Worm (Caenorhabditis elegans) whole organism, L2 larva: Measurements from ENCODE around the gene frm-3.

Source experiments
- C34F6.9 ChIP-seq: fragments of 150-350 bp; optimal IDR thresholded peaks from 2 replicates; lab custom pipeline; 2014; ENCODE audit warnings: missing biosample characterization, missing genetic modification characterization
- F13H6.1 ChIP-seq: sonication (generic microtip); optimal IDR thresholded peaks from 2 replicates; lab custom pipeline; 2016; ENCODE audit warnings: missing genetic modification characterization, missing compliant biosample characterization
- Y55F3AM.14 ChIP-seq: fragments of 200-800 bp; sonication (Bioruptor generic); optimal IDR thresholded peaks from 2 replicates; lab custom pipeline; 2018; ENCODE audit warnings: mild to moderate bottlenecking, missing genetic modification characterization, missing compliant biosample characterization
- ZK546.5 ChIP-seq: sonication (generic microtip); optimal IDR thresholded peaks from 2 replicates; lab custom pipeline; 2017; ENCODE audit warnings: missing biosample characterization, missing genetic modification characterization
- aly-2 ChIP-seq: fragments of 150-350 bp; optimal IDR thresholded peaks from 2 replicates; lab custom pipeline; 2014; ENCODE audit warnings: missing biosample characterization, missing genetic modification characterization
- blmp-1 ChIP-seq: sonication (generic microtip); optimal IDR thresholded peaks from 2 replicates; lab custom pipeline; 2017; ENCODE audit warnings: missing genetic modification characterization, mild to moderate bottlenecking, missing compliant biosample characterization, antibody characterized with exemption, moderate library complexity; ENCODE audit not compliant: insufficient read depth
- ceh-16 ChIP-seq: fragments of 150-350 bp; optimal IDR thresholded peaks from 2 replicates; lab custom pipeline; 2014; ENCODE audit warnings: missing biosample characterization, missing genetic modification characterization
- ceh-82 ChIP-seq: fragments of 150-350 bp; optimal IDR thresholded peaks from 2 replicates; lab custom pipeline; 2014; ENCODE audit warnings: missing biosample characterization, missing genetic modification characterization
- crh-2 ChIP-seq: sonication (generic microtip); optimal IDR thresholded peaks from 2 replicates; lab custom pipeline; 2017; ENCODE audit warnings: missing biosample characterization, missing genetic modification characterization
- dmd-4 ChIP-seq: sonication (generic microtip); optimal IDR thresholded peaks from 2 replicates; lab custom pipeline; 2017; ENCODE audit warnings: missing biosample characterization, missing genetic modification characterization
- elt-1 ChIP-seq: fragments of 150-350 bp; optimal IDR thresholded peaks from 2 replicates; lab custom pipeline; 2014; ENCODE audit warnings: missing biosample characterization, missing genetic modification characterization
- fos-1 ChIP-seq: fragments of 150-350 bp; optimal IDR thresholded peaks from 2 replicates; lab custom pipeline; 2014; ENCODE audit warnings: missing biosample characterization, missing genetic modification characterization
- gmeb-1 ChIP-seq: fragments of 150-350 bp; optimal IDR thresholded peaks from 2 replicates; lab custom pipeline; 2014; ENCODE audit warnings: missing biosample characterization, missing genetic modification characterization
- lin-11 ChIP-seq: fragments of 150-350 bp; sonication (generic microtip); optimal IDR thresholded peaks from 2 replicates; lab custom pipeline; 2014; ENCODE audit warnings: missing biosample characterization, missing genetic modification characterization, inconsistent platforms, mixed read lengths
- lin-13 ChIP-seq: fragments of 150-350 bp; optimal IDR thresholded peaks from 2 replicates; lab custom pipeline; 2014; ENCODE audit warnings: missing biosample characterization, missing genetic modification reagents, missing genetic modification characterization
- lsy-2 ChIP-seq, 2 experiments: fragments of 150-350 bp in 1 of 2; sonication (generic microtip) in 1 of 2; optimal IDR thresholded peaks; 2 replicates each; lab custom pipeline; 2014 to 2017; ENCODE audit warnings: missing biosample characterization in 2 of 2, missing genetic modification characterization in 2 of 2
- mab-5 ChIP-seq: fragments of 150-350 bp; optimal IDR thresholded peaks from 2 replicates; lab custom pipeline; 2014; ENCODE audit warnings: missing biosample characterization, missing genetic modification characterization
- mdl-1 ChIP-seq, 2 experiments: fragments of 150-350 bp in 1 of 2; sonication (generic microtip) in 1 of 2; optimal IDR thresholded peaks; 2 replicates each; lab custom pipeline; 2017; ENCODE audit warnings: missing biosample characterization in 2 of 2, missing genetic modification characterization in 2 of 2
- nhr-129 ChIP-seq: fragments of 150-350 bp; optimal IDR thresholded peaks from 2 replicates; lab custom pipeline; 2014; ENCODE audit warnings: missing biosample characterization, missing genetic modification characterization
- nhr-21 ChIP-seq: fragments of 150-350 bp; optimal IDR thresholded peaks from 2 replicates; lab custom pipeline; 2014; ENCODE audit warnings: missing biosample characterization, missing genetic modification characterization
- nhr-25 ChIP-seq: fragments of 150-350 bp; sonication (generic microtip); optimal IDR thresholded peaks from 3 replicates; lab custom pipeline; 2014; ENCODE audit warnings: missing biosample characterization, missing genetic modification characterization
- peb-1 ChIP-seq: fragments of 150-350 bp; optimal IDR thresholded peaks from 2 replicates; lab custom pipeline; 2014; ENCODE audit warnings: missing biosample characterization, missing genetic modification characterization
- sem-4 ChIP-seq: fragments of 150-350 bp; optimal IDR thresholded peaks from 2 replicates; lab custom pipeline; 2014; ENCODE audit warnings: missing biosample characterization, missing genetic modification reagents, missing genetic modification characterization
- sma-3 ChIP-seq: sonication (generic microtip); optimal IDR thresholded peaks from 2 replicates; lab custom pipeline; 2016; ENCODE audit warnings: missing genetic modification reagents, missing genetic modification characterization, missing compliant biosample characterization
- sma-9 ChIP-seq, 2 experiments: fragments of 150-350 bp in 1 of 2; sonication (generic microtip) in 1 of 2; optimal IDR thresholded peaks; 2 replicates each; lab custom pipeline; 2014 to 2016; ENCODE audit warnings: missing genetic modification characterization in 2 of 2, mild to moderate bottlenecking in 1 of 2, missing biosample characterization in 1 of 2, missing compliant biosample characterization in 1 of 2, missing genetic modification reagents in 1 of 2, moderate library complexity in 1 of 2
- snpc-4 ChIP-seq: fragments of 150-350 bp; optimal IDR thresholded peaks from 2 replicates; lab custom pipeline; 2014; ENCODE audit warnings: missing biosample characterization, missing genetic modification characterization
- unc-55 ChIP-seq: fragments of 150-350 bp; sonication (generic microtip); optimal IDR thresholded peaks from 3 replicates; lab custom pipeline; 2014; ENCODE audit warnings: missing biosample characterization, missing genetic modification reagents, missing genetic modification characterization
- zag-1 ChIP-seq: fragments of 150-350 bp; optimal IDR thresholded peaks from 2 replicates; lab custom pipeline; 2014; ENCODE audit warnings: missing biosample characterization, missing genetic modification characterization

The frm-3 gene

ce11 chrX:11556194-11556739, 16.0 kb upstream of the frm-3 start, which contains the start of gene C35C5.10:
Gene C35C5.10, plus strand, starts transcription at chrX:11556244.
- TF ChIP-seq gmeb-1 (tag; lab: Kevin White, UChicago) (no peak), Y55F3AM.14 (GFP tag; lab: Kevin White, UChicago) (no peak), fos-1 (tag; lab: Kevin White, UChicago) (peak; percentile 83)

- TF ChIP-seq sem-4 (peak; percentile 24), ZK546.5 (tag; lab: Kevin White, UChicago) (no peak), sma-9 (GFP tag; optimal IDR thresholded peaks at IDR 0.05; lab: Kevin White, UChicago) (peak; percentile 43), sma-9 (tag; optimal IDR thresholded peaks at IDR 0.05; lab: Kevin White, UChicago) (no peak)
Observed at ce11 chrX:11558156-11558555, 14.1 kb upstream of the frm-3 start.

DNA sequence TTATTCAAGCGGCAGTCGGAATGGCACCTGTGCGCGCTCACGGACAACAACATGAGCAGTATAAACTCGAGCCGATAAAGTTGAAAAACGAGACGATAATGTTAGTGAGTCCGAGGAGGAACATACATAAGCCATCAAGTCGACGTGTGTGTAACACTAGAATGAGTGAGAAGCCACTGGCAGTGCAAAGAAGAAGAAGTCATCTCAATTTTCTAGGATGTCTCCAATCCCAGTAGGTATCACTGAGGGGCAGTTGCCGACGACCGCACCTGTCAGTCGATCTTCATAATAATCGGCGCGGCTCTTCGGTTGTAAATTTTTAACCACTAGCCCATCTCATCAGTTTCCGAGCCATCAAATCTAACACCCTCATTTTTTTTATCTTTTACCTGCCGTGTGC, 12.2 kb upstream of the frm-3 start:
- TF ChIP-seq ceh-82, result no peak
- TF ChIP-seq sma-9 (GFP tag; optimal IDR thresholded peaks at IDR 0.05; lab: Kevin White, UChicago), result peak; percentile 20
- TF ChIP-seq sma-9 (tag; optimal IDR thresholded peaks at IDR 0.05; lab: Kevin White, UChicago), result no peak
- peak; percentile 45 for TF ChIP-seq F13H6.1 (tag; lab: Kevin White, UChicago)
- TF ChIP-seq dmd-4, result no peak

- no peak for TF ChIP-seq zag-1 (tag; lab: Kevin White, UChicago)
- no peak for TF ChIP-seq nhr-25
Observed at ce11 chrX:11560615-11561014, 11.7 kb upstream of the frm-3 start, which contains the start of gene lev-8. Gene lev-8, plus strand, starts transcription at chrX:11560915.

ce11 chrX:11563663-11564062, 8.6 kb upstream of the frm-3 start, which contains the start of gene trpp-9:
Gene trpp-9, plus strand, starts transcription at chrX:11563923.
- TF ChIP-seq sma-3 (GFP tag; lab: Kevin White, UChicago), result peak; percentile 33
- peak; percentile 61 for TF ChIP-seq sma-9 (GFP tag; optimal IDR thresholded peaks at IDR 0.05; lab: Kevin White, UChicago)
- TF ChIP-seq sma-9 (tag; optimal IDR thresholded peaks at IDR 0.05; lab: Kevin White, UChicago), result no peak
- TF ChIP-seq lin-11 (tag; lab: Kevin White, UChicago), result peak; percentile 58
- TF ChIP-seq aly-2 (tag; lab: Kevin White, UChicago), result no peak
- peak; percentile 76 for TF ChIP-seq unc-55 (GFP tag; lab: Kevin White, UChicago)
- TF ChIP-seq mdl-1 (tag; optimal IDR thresholded peaks at IDR 0.05; lab: Kevin White, UChicago), result peak; percentile 42 to 66
- peak; percentile 2 to 61 for TF ChIP-seq lsy-2 (tag; optimal IDR thresholded peaks at IDR 0.05; lab: Kevin White, UChicago)
- no peak for TF ChIP-seq ceh-16 (tag; lab: Kevin White, UChicago)
- TF ChIP-seq fos-1 (tag; lab: Kevin White, UChicago), result peak; percentile 42
- TF ChIP-seq snpc-4 (tag; lab: Kevin White, UChicago), result no peak
- peak; percentile 47 for TF ChIP-seq F13H6.1 (tag; lab: Kevin White, UChicago)
- peak; percentile 61 for TF ChIP-seq C34F6.9 (tag; lab: Kevin White, UChicago)
- TF ChIP-seq lin-13 (GFP tag; lab: Kevin White, UChicago), result no peak
- TF ChIP-seq sem-4, result peak; percentile 64
- peak; percentile 92 for TF ChIP-seq blmp-1 (tag; lab: Kevin White, UChicago)
- peak; percentile 68 for TF ChIP-seq nhr-21 (tag; lab: Kevin White, UChicago)
- peak; percentile 50 for TF ChIP-seq crh-2
- peak; percentile 52 for TF ChIP-seq nhr-129 (tag; lab: Kevin White, UChicago)
- peak; percentile 9 for TF ChIP-seq mab-5
- TF ChIP-seq elt-1, result no peak
- no peak for TF ChIP-seq peb-1 (tag; lab: Kevin White, UChicago)

ce11 chrX:11569744-11570359, 2.5 kb upstream of the frm-3 start:
- TF ChIP-seq F13H6.1 (tag; lab: Kevin White, UChicago) (peak; percentile 28), nhr-21 (tag; lab: Kevin White, UChicago) (no peak)
